Fruit fly (Drosophila melanogaster): ENCODE data around the gene CG3345.

The CG3345 gene

DNA sequence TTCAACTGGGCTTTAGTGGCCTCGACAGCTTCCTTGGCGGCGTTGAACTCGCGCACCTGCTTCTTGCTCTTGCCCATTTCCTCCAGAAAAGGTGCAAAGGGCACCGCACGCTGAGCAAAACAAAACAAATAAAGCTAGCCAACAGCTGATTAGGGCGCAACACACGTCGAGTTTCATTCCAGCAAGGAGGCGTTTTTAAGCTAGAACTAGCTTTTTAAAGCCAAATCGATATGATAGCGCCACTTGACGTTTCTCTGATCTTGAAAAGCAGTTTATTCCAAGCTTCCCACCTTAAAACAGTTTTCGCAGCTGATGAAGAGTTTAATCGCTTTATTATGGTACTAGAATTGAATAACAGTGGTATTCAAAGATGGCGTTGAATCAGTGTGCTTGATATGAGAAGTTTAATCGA is 14.2 kb downstream of the CG3345 start, which contains the start of gene CG11601 (continued):
- TF ChIP-seq CG3281 (GFP tag; optimal IDR thresholded peaks at IDR 0.05) (peak; percentile 26), lov (optimal IDR thresholded peaks at IDR 0.05) (no peak), lov (GFP tag; IDR thresholded peaks at IDR 0.05) (no peak), CG8944 (GFP tag; optimal IDR thresholded peaks at IDR 0.05) (no peak), emc (GFP tag; optimal IDR thresholded peaks at IDR 0.05) (peak; percentile 16), CG10147 (GFP tag; optimal IDR thresholded peaks at IDR 0.05) (peak; percentile 21), h (optimal IDR thresholded peaks at IDR 0.05) (no peak), Eip74EF (GFP tag; optimal IDR thresholded peaks at IDR 0.05) (peak in 1 of 2 experiments; percentile 57), CrebB (tag; optimal IDR thresholded peaks at IDR 0.05) (no peak), Lhr (GFP tag; optimal IDR thresholded peaks at IDR 0.05) (no peak), CG8281 (tag; optimal IDR thresholded peaks at IDR 0.05) (no peak), CG1647 (GFP tag; optimal IDR thresholded peaks at IDR 0.05) (no peak), jing (GFP tag; optimal IDR thresholded peaks at IDR 0.05) (no peak), slp2 (GFP tag; optimal IDR thresholded peaks at IDR 0.05) (no peak), CG33213 (GFP tag; optimal IDR thresholded peaks at IDR 0.05) (peak; percentile 47), Fer2 (tag; optimal IDR thresholded peaks at IDR 0.05) (no peak), CG13894 (tag; optimal IDR thresholded peaks at IDR 0.05) (peak; percentile 56), CG10979 (tag; optimal IDR thresholded peaks at IDR 0.05) (no peak), Bteb2 (GFP tag; optimal IDR thresholded peaks at IDR 0.05) (peak; percentile 14), eyg (GFP tag; optimal IDR thresholded peaks at IDR 0.05) (no peak), pb (GFP tag; optimal IDR thresholded peaks at IDR 0.05) (no peak), CG1529 (GFP tag; optimal IDR thresholded peaks at IDR 0.05) (no peak), CG15479 (GFP tag; optimal IDR thresholded peaks at IDR 0.05) (no peak), sisA (GFP tag; IDR thresholded peaks at IDR 0.05) (0 out of 2 replicates have a peak, but pooled peaks have one; percentile 5), gce (GFP tag; IDR thresholded peaks at IDR 0.05) (no peak), CG11247 (GFP tag; IDR thresholded peaks at IDR 0.05) (peak; percentile 18; the same call in 1 of the 2 replicates), CG12236 (GFP tag; optimal IDR thresholded peaks at IDR 0.05) (no peak), hb (GFP tag; IDR thresholded peaks at IDR 0.05; ENCODE audit: partially characterized antibody) (no peak), H2.0 (GFP tag; IDR thresholded peaks at IDR 0.05) (no peak), CG3065 (GFP tag; optimal IDR thresholded peaks at IDR 0.05) (peak; percentile 13), CG1832 (GFP tag; optimal IDR thresholded peaks at IDR 0.05) (no peak), CG30431 (GFP tag; optimal IDR thresholded peaks at IDR 0.05) (no peak), Usf (GFP tag; optimal IDR thresholded peaks at IDR 0.05) (no peak), NfI (GFP tag; optimal IDR thresholded peaks at IDR 0.05) (peak; percentile 28), Dp (GFP tag; optimal IDR thresholded peaks at IDR 0.05) (peak; percentile 61), E2f2 (GFP tag; IDR thresholded peaks at IDR 0.05) (peak; percentile 72), fru (optimal IDR thresholded peaks at IDR 0.05) (no peak), slou (GFP tag; optimal IDR thresholded peaks at IDR 0.05) (no peak), CG15011 (GFP tag; optimal IDR thresholded peaks at IDR 0.05) (no peak), Ravus (GFP tag; IDR thresholded peaks at IDR 0.05) (no peak), CG32767 (GFP tag; IDR thresholded peaks at IDR 0.05) (0 out of 2 replicates have a peak, but pooled peaks have one; percentile 27), ftz-f1 (GFP tag; optimal IDR thresholded peaks at IDR 0.05) (no peak), CG11398 (GFP tag; optimal IDR thresholded peaks at IDR 0.05) (no peak), D (optimal IDR thresholded peaks at IDR 0.05) (no peak), D (GFP tag; optimal IDR thresholded peaks at IDR 0.05) (no peak), E2f1 (GFP tag; IDR thresholded peaks at IDR 0.05) (no peak), C15 (GFP tag; IDR thresholded peaks at IDR 0.05) (no peak), Gsc (GFP tag; IDR thresholded peaks at IDR 0.05) (no peak), cato (GFP tag; optimal IDR thresholded peaks at IDR 0.05; ENCODE audit: borderline replicate concordance) (no peak), Taf1 (GFP tag; IDR thresholded peaks at IDR 0.05) (no peak), BEAF-32 (GFP tag; optimal IDR thresholded peaks at IDR 0.05) (peak; percentile 40), Adf1 (GFP tag; IDR thresholded peaks at IDR 0.05) (no peak), mld (GFP tag; IDR thresholded peaks at IDR 0.05; ENCODE audit: partially characterized antibody) (no peak)
